Worm (Caenorhabditis elegans): Measurements from ENCODE around the gene ZK1127.12.

The ZK1127.12 gene

ce11 chrII:7050021-7050722 lies 1.7 kb upstream of the ZK1127.12 start, which contains the start of the genes tcer-1 and ZK1127.5:
TSS of gene tcer-1 (minus strand) at chrII:7050071.
TSS of gene ZK1127.5 (plus strand) at chrII:7050672.
- TF ChIP-seq dpl-1 (GFP tag; optimal IDR thresholded peaks at IDR 0.05) (peak; percentile 65), nhr-76 (tag; optimal IDR thresholded peaks at IDR 0.05) (no peak), F10B5.3 (tag; optimal IDR thresholded peaks at IDR 0.05) (no peak), dmd-6 (GFP tag; IDR thresholded peaks at IDR 0.05) (0 out of 2 replicates have a peak, but pooled peaks have one; percentile 9), snpc-1.2 (GFP tag; IDR thresholded peaks at IDR 0.05) (no peak), gei-8 (GFP tag; optimal IDR thresholded peaks at IDR 0.05) (no peak), nhr-25 (tag; optimal IDR thresholded peaks at IDR 0.05; ENCODE audit: borderline replicate concordance, insufficient read depth) (no peak), rbr-2 (tag; optimal IDR thresholded peaks at IDR 0.05) (peak; percentile 30), php-3 (GFP tag; IDR thresholded peaks at IDR 0.05) (no peak), pqm-1 (tag; optimal IDR thresholded peaks at IDR 0.05) (no peak), mxl-3 (GFP tag; optimal IDR thresholded peaks at IDR 0.05) (no peak), lin-38 (GFP tag; IDR thresholded peaks at IDR 0.05) (peak; percentile 96), T20F7.1 (GFP tag; optimal IDR thresholded peaks at IDR 0.05) (peak; percentile 57), arid-1 (GFP tag; conservative IDR thresholded peaks at IDR 0.05) (no peak), mep-1 (tag; optimal IDR thresholded peaks at IDR 0.05) (peak; percentile 65), mdl-1 (tag; optimal IDR thresholded peaks at IDR 0.05) (peak in 1 of 2 experiments; percentile 6), hlh-30 (tag; optimal IDR thresholded peaks at IDR 0.05; ENCODE audit: insufficient read depth) (peak; percentile 36), dve-1 (tag; optimal IDR thresholded peaks at IDR 0.05; ENCODE audit: insufficient read depth) (peak; percentile 50), unc-130 (GFP tag; optimal IDR thresholded peaks at IDR 0.05) (peak; percentile 43), ZK337.2 (GFP tag; IDR thresholded peaks at IDR 0.05) (no peak), D1046.2 (GFP tag; IDR thresholded peaks at IDR 0.05) (no peak), mes-2 (tag; optimal IDR thresholded peaks at IDR 0.05; ENCODE audit: poor library complexity, severe bottlenecking) (peak; percentile 68), ceh-44 (GFP tag; IDR thresholded peaks at IDR 0.05) (no peak), ztf-11 (tag; optimal IDR thresholded peaks at IDR 0.05) (no peak), daf-16 (GFP tag; optimal IDR thresholded peaks at IDR 0.05) (no peak), daf-16 (tag; optimal IDR thresholded peaks at IDR 0.05) (peak; percentile 31), zip-2 (tag; optimal IDR thresholded peaks at IDR 0.05) (no peak), zfp-2 (tag; optimal IDR thresholded peaks at IDR 0.05) (no peak), nhr-48 (tag; optimal IDR thresholded peaks at IDR 0.05) (no peak), Y48G9A.11 (GFP tag; IDR thresholded peaks at IDR 0.05) (no peak), hmg-1.1 (GFP tag; IDR thresholded peaks at IDR 0.05) (no peak), R02D3.7 (tag; optimal IDR thresholded peaks at IDR 0.05) (no peak), lsy-2 (tag; optimal IDR thresholded peaks at IDR 0.05) (peak in 1 of 2 experiments; percentile 83), aly-2 (tag; optimal IDR thresholded peaks at IDR 0.05) (no peak), nhr-28 (tag; optimal IDR thresholded peaks at IDR 0.05) (peak; percentile 18), zag-1 (tag; optimal IDR thresholded peaks at IDR 0.05) (no peak), nhr-6 (tag; optimal IDR thresholded peaks at IDR 0.05) (peak; percentile 44)

ce11 chrII:7053001-7053400 lies 1.1 kb downstream of the ZK1127.12 start, which contains the start of gene ZK1127.13:
TSS of gene ZK1127.13 (plus strand) at chrII:7053301.
- no peak for TF ChIP-seq nhr-102 (tag; optimal IDR thresholded peaks at IDR 0.05)
- TF ChIP-seq dmd-8 (GFP tag; IDR thresholded peaks at IDR 0.05), result no peak
- no peak for TF ChIP-seq F10B5.3 (tag; optimal IDR thresholded peaks at IDR 0.05)
- TF ChIP-seq zfp-2 (tag; optimal IDR thresholded peaks at IDR 0.05), result no peak
- TF ChIP-seq ceh-28 (tag; optimal IDR thresholded peaks at IDR 0.05), result no peak
- no peak for TF ChIP-seq snpc-1.2 (GFP tag; IDR thresholded peaks at IDR 0.05)
- no peak for TF ChIP-seq ceh-44 (GFP tag; IDR thresholded peaks at IDR 0.05)
- TF ChIP-seq daf-19 (GFP tag; conservative IDR thresholded peaks at IDR 0.05), result no peak
- TF ChIP-seq pqm-1 (tag; optimal IDR thresholded peaks at IDR 0.05), result no peak

Data from whole organism, L4 larva.